Fruit fly (Drosophila melanogaster) whole organism, embryonic: Measurements from ENCODE around the gene CG15570.
A peak's percentile ranks its signal among the peaks of the same experiment; 100 is the strongest.

Source experiments
- Abd-B ChIP-seq: fragments of 200-800 bp; sonication (Bioruptor generic); optimal IDR thresholded peaks from 2 replicates; lab custom pipeline; 2018; ENCODE audit warnings: missing biosample characterization, mild to moderate bottlenecking, missing genetic modification characterization, moderate library complexity
- Aef1 ChIP-seq: fragments of 200-800 bp; sonication (Bioruptor generic); IDR thresholded peaks from 3 replicates; pipeline ENCODE4 v1.3.6; 2022; ENCODE audit warnings: missing biosample characterization, missing genetic modification characterization
- CG10267 ChIP-seq: fragments of 200-800 bp; sonication (Bioruptor generic); optimal IDR thresholded peaks from 2 replicates; lab custom pipeline; 2018; ENCODE audit warnings: missing biosample characterization, mild to moderate bottlenecking, missing genetic modification characterization, moderate library complexity
- CG10462 ChIP-seq: fragments of 200-800 bp; sonication (Bioruptor generic); optimal IDR thresholded peaks from 2 replicates; lab custom pipeline; 2016; ENCODE audit warnings: missing biosample characterization, missing genetic modification characterization
- CG10959 ChIP-seq: fragments of 200-800 bp; sonication (Bioruptor generic); IDR thresholded peaks from 2 replicates; pipeline ENCODE4 v1.3.6; 2022; ENCODE audit warnings: missing biosample characterization, missing genetic modification characterization
- CG10979 ChIP-seq: fragments of 200-800 bp; sonication (Bioruptor generic); optimal IDR thresholded peaks from 2 replicates; lab custom pipeline; 2018; ENCODE audit warnings: missing biosample characterization, mild to moderate bottlenecking, missing genetic modification characterization, moderate library complexity
- CG11398 ChIP-seq: fragments of 200-800 bp; sonication (Bioruptor generic); optimal IDR thresholded peaks from 2 replicates; lab custom pipeline; 2016; ENCODE audit warnings: missing biosample characterization, missing genetic modification characterization
- CG12744 ChIP-seq: fragments of 200-800 bp; sonication (Bioruptor generic); optimal IDR thresholded peaks from 2 replicates; lab custom pipeline; 2016; ENCODE audit warnings: missing biosample characterization, missing genetic modification characterization
- CG13775 ChIP-seq: fragments of 200-800 bp; sonication (Bioruptor generic); optimal IDR thresholded peaks from 3 replicates; lab custom pipeline; 2017; ENCODE audit warnings: missing biosample characterization, mild to moderate bottlenecking, missing genetic modification characterization
- CG14441 ChIP-seq: fragments of 200-800 bp; sonication (Bioruptor generic); IDR thresholded peaks from 2 replicates; pipeline ENCODE4 v1.3.6; 2022; ENCODE audit warnings: missing biosample characterization, missing genetic modification characterization
- CG15696 ChIP-seq: fragments of 200-800 bp; sonication (Bioruptor generic); optimal IDR thresholded peaks from 2 replicates; lab custom pipeline; 2019; ENCODE audit warnings: missing biosample characterization, mild to moderate bottlenecking, missing genetic modification characterization, moderate library complexity
- CG2129 ChIP-seq: fragments of 200-800 bp; sonication (Bioruptor generic); IDR thresholded peaks from 2 replicates; pipeline ENCODE4 v1.3.6; 2022; ENCODE audit warnings: missing biosample characterization, missing genetic modification characterization; ENCODE audit not compliant: partially characterized antibody
- CG2199 ChIP-seq: fragments of 200-800 bp; sonication (Bioruptor generic); IDR thresholded peaks from 3 replicates; pipeline ENCODE4 v1.3.6; 2022; ENCODE audit warnings: missing biosample characterization, missing genetic modification characterization
- CG33213 ChIP-seq: fragments of 200-800 bp; sonication (Bioruptor generic); optimal IDR thresholded peaks from 3 replicates; lab custom pipeline; 2016; ENCODE audit warnings: missing biosample characterization, missing genetic modification characterization
- CG33557 ChIP-seq: fragments of 200-800 bp; sonication (Bioruptor generic); optimal IDR thresholded peaks from 2 replicates; lab custom pipeline; 2019; ENCODE audit warnings: missing biosample characterization, mild to moderate bottlenecking, missing genetic modification characterization, moderate library complexity
- CG34422 ChIP-seq: fragments of 200-800 bp; sonication (Bioruptor generic); IDR thresholded peaks from 3 replicates; pipeline ENCODE4 v1.3.6; 2022; ENCODE audit warnings: missing biosample characterization, missing genetic modification characterization
- CG4617 ChIP-seq: fragments of 200-800 bp; sonication (Bioruptor generic); optimal IDR thresholded peaks from 3 replicates; lab custom pipeline; 2016; ENCODE audit warnings: missing biosample characterization, missing genetic modification characterization, borderline replicate concordance
- CG6689 ChIP-seq: fragments of 200-800 bp; sonication (Bioruptor generic); IDR thresholded peaks from 2 replicates; pipeline ENCODE4 v1.3.6; 2022; ENCODE audit warnings: missing biosample characterization, missing genetic modification characterization
- CG6854 ChIP-seq: fragments of 200-800 bp; sonication (Bioruptor generic); optimal IDR thresholded peaks from 3 replicates; lab custom pipeline; 2017; ENCODE audit warnings: missing biosample characterization, mild to moderate bottlenecking, missing genetic modification characterization
- CG7271 ChIP-seq: fragments of 200-800 bp; sonication (Bioruptor generic); optimal IDR thresholded peaks from 2 replicates; lab custom pipeline; 2018; ENCODE audit warnings: missing biosample characterization, mild to moderate bottlenecking, missing genetic modification characterization, moderate library complexity
- Dp ChIP-seq: fragments of 200-800 bp; sonication (Bioruptor generic); optimal IDR thresholded peaks from 2 replicates; lab custom pipeline; 2018; ENCODE audit warnings: missing biosample characterization, mild to moderate bottlenecking, missing genetic modification characterization, moderate library complexity
- Gsc ChIP-seq: fragments of 200-800 bp; sonication (Bioruptor generic); IDR thresholded peaks from 2 replicates; pipeline ENCODE4 v1.3.6; 2022; ENCODE audit warnings: missing biosample characterization, missing genetic modification characterization
- Jarid2 ChIP-seq: fragments of 200-800 bp; sonication (Bioruptor generic); optimal IDR thresholded peaks from 3 replicates; lab custom pipeline; 2017; ENCODE audit warnings: mild to moderate bottlenecking, missing biosample characterization, missing genetic modification reagents, missing genetic modification characterization
- Lim3 ChIP-seq: fragments of 200-800 bp; sonication (Bioruptor generic); IDR thresholded peaks from 2 replicates; pipeline ENCODE4 v1.3.6; 2022; ENCODE audit warnings: missing biosample characterization, missing genetic modification characterization
- Max ChIP-seq: fragments of 200-800 bp; sonication (Bioruptor generic); optimal IDR thresholded peaks from 2 replicates; lab custom pipeline; 2016; ENCODE audit warnings: missing biosample characterization, mild to moderate bottlenecking, missing genetic modification characterization
- Mrtf ChIP-seq: fragments of 200-800 bp; sonication (Bioruptor generic); IDR thresholded peaks from 3 replicates; pipeline ENCODE4 v1.3.6; 2022; ENCODE audit warnings: missing biosample characterization, missing genetic modification characterization
- NC2β ChIP-seq: fragments of 200-800 bp; sonication (Bioruptor generic); optimal IDR thresholded peaks from 2 replicates; lab custom pipeline; 2016; ENCODE audit warnings: missing biosample characterization, missing genetic modification characterization
- Nf-YA ChIP-seq: fragments of 200-800 bp; sonication (Bioruptor generic); IDR thresholded peaks from 2 replicates; pipeline ENCODE4 v1.3.6; 2022; ENCODE audit warnings: missing biosample characterization, missing genetic modification characterization
- Optix ChIP-seq: fragments of 200-800 bp; sonication (Bioruptor generic); IDR thresholded peaks from 3 replicates; pipeline ENCODE4 v1.3.6; 2022; ENCODE audit warnings: missing biosample characterization, missing genetic modification characterization
- Sox102F ChIP-seq: fragments of 200-800 bp; sonication (Bioruptor generic); optimal IDR thresholded peaks from 2 replicates; lab custom pipeline; 2018; ENCODE audit warnings: missing biosample characterization, mild to moderate bottlenecking, missing genetic modification characterization, moderate library complexity
- ac ChIP-seq: fragments of 200-800 bp; sonication (Bioruptor generic); optimal IDR thresholded peaks from 3 replicates; lab custom pipeline; 2017; ENCODE audit warnings: missing biosample characterization, mild to moderate bottlenecking, missing genetic modification characterization
- ato ChIP-seq: fragments of 200-800 bp; sonication (Bioruptor generic); IDR thresholded peaks from 2 replicates; pipeline ENCODE4 v1.3.6; 2022; ENCODE audit warnings: missing biosample characterization, missing genetic modification characterization; ENCODE audit not compliant: partially characterized antibody
- caup ChIP-seq: fragments of 200-800 bp; sonication (Bioruptor generic); optimal IDR thresholded peaks from 3 replicates; lab custom pipeline; 2017; ENCODE audit warnings: missing biosample characterization, mild to moderate bottlenecking, missing genetic modification characterization, moderate library complexity; ENCODE audit not compliant: severe bottlenecking
- croc ChIP-seq: fragments of 200-800 bp; sonication (Bioruptor generic); conservative IDR thresholded peaks from 3 replicates; pipeline ENCODE4 v1.3.6; 2022; ENCODE audit warnings: missing biosample characterization, missing genetic modification characterization
- danr ChIP-seq: fragments of 200-800 bp; sonication (Bioruptor generic); IDR thresholded peaks from 2 replicates; pipeline ENCODE4 v1.3.6; 2022; ENCODE audit warnings: missing biosample characterization, missing genetic modification characterization
- dati ChIP-seq: fragments of 200-800 bp; sonication (Bioruptor generic); IDR thresholded peaks from 2 replicates; pipeline ENCODE4 v1.3.6; 2022; ENCODE audit warnings: missing biosample characterization, missing genetic modification characterization
- eyg ChIP-seq: fragments of 200-800 bp; sonication (Bioruptor generic); optimal IDR thresholded peaks from 3 replicates; lab custom pipeline; 2016; ENCODE audit warnings: missing biosample characterization, missing genetic modification characterization
- gt ChIP-seq: fragments of 200-800 bp; sonication (Bioruptor generic); IDR thresholded peaks from 2 replicates; pipeline ENCODE4 v1.3.6; 2022; ENCODE audit warnings: missing biosample characterization, missing genetic modification characterization
- hth ChIP-seq: fragments of >200 bp; optimal IDR thresholded peaks from 2 replicates; lab custom pipeline; 2017; ENCODE audit warnings: inconsistent platforms
- lola ChIP-seq, 3 experiments: fragments of >200 bp in 2 of 3; fragments of 200-800 bp in 1 of 3; sonication (Bioruptor generic) in 1 of 3; optimal IDR thresholded peaks; 2 replicates each; lab custom pipeline; 2017 to 2019; ENCODE audit warnings: missing biosample characterization in 3 of 3, missing genetic modification characterization in 3 of 3, mild to moderate bottlenecking in 1 of 3, moderate library complexity in 1 of 3
- maf-S ChIP-seq: fragments of 200-800 bp; sonication (Bioruptor generic); optimal IDR thresholded peaks from 2 replicates; lab custom pipeline; 2016; ENCODE audit warnings: missing biosample characterization, missing genetic modification characterization
- nerfin-2 ChIP-seq: fragments of 200-800 bp; sonication (Bioruptor generic); IDR thresholded peaks from 2 replicates; pipeline ENCODE4 v1.3.6; 2022; ENCODE audit warnings: missing biosample characterization, missing genetic modification characterization; ENCODE audit not compliant: partially characterized antibody
- nmo ChIP-seq: fragments of 200-800 bp; sonication (Bioruptor generic); optimal IDR thresholded peaks from 2 replicates; lab custom pipeline; 2018; ENCODE audit warnings: missing biosample characterization, mild to moderate bottlenecking, missing genetic modification characterization, moderate library complexity
- odd ChIP-seq: fragments of 200-800 bp; sonication (Bioruptor generic); optimal IDR thresholded peaks from 2 replicates; lab custom pipeline; 2017; ENCODE audit warnings: missing biosample characterization, mild to moderate bottlenecking, missing genetic modification characterization
- pros ChIP-seq: fragments of 200-800 bp; sonication (Bioruptor generic); optimal IDR thresholded peaks from 3 replicates; lab custom pipeline; 2019; ENCODE audit warnings: missing biosample characterization, mild to moderate bottlenecking, missing genetic modification characterization, moderate library complexity
- slou ChIP-seq: fragments of 200-800 bp; sonication (Bioruptor generic); optimal IDR thresholded peaks from 3 replicates; lab custom pipeline; 2016; ENCODE audit warnings: missing biosample characterization, missing genetic modification characterization
- sug ChIP-seq: fragments of 200-800 bp; optimal IDR thresholded peaks from 2 replicates; lab custom pipeline; 2019; ENCODE audit warnings: missing biosample characterization, mild to moderate bottlenecking, missing genetic modification characterization, moderate library complexity
- trem ChIP-seq: fragments of 200-800 bp; optimal IDR thresholded peaks from 3 replicates; lab custom pipeline; 2019; ENCODE audit warnings: missing biosample characterization, mild to moderate bottlenecking, missing genetic modification characterization, moderate library complexity
- zen ChIP-seq: fragments of 200-800 bp; sonication (Bioruptor generic); optimal IDR thresholded peaks from 3 replicates; lab custom pipeline; 2018; ENCODE audit warnings: missing biosample characterization, mild to moderate bottlenecking, missing genetic modification characterization, moderate library complexity
- zf30C ChIP-seq: fragments of 200-800 bp; sonication (Bioruptor generic); optimal IDR thresholded peaks from 3 replicates; lab custom pipeline; 2018; ENCODE audit warnings: missing biosample characterization, mild to moderate bottlenecking, missing genetic modification characterization

Gene CG15570

dm6 chrX:4172143-4172771, 45.7 kb upstream of the CG15570 start (continued):
- TF ChIP-seq CG6689 (GFP tag; lab: Robert Waterston, UW), result peak; percentile 44; the same call in 1 of the 2 replicates
- peak; percentile 10 for TF ChIP-seq sug (tag; lab: Kevin White, UChicago)
- TF ChIP-seq maf-S (GFP tag; lab: Kevin White, UChicago), result no peak
- no peak for TF ChIP-seq CG2199 (GFP tag; lab: Robert Waterston, UW)
- no peak for TF ChIP-seq pros
- peak; percentile 47 for TF ChIP-seq CG14441
- TF ChIP-seq Mrtf (GFP tag; lab: Robert Waterston, UW), result no peak; the same call in 2 of the 3 replicates
- no peak for TF ChIP-seq CG6854
- TF ChIP-seq nerfin-2 (GFP tag; lab: Robert Waterston, UW), result no peak
- TF ChIP-seq CG33213 (GFP tag; lab: Kevin White, UChicago), result no peak
- TF ChIP-seq CG13775 (GFP tag; lab: Kevin White, UChicago), result no peak
- TF ChIP-seq caup (GFP tag; lab: Kevin White, UChicago), result no peak
- no peak for TF ChIP-seq CG15696
- no peak for TF ChIP-seq zen (tag; lab: Kevin White, UChicago)
- TF ChIP-seq lola (GFP tag; optimal IDR thresholded peaks at IDR 0.05; lab: Kevin White, UChicago), result no peak
- TF ChIP-seq Jarid2, result no peak
- peak; percentile 49 for TF ChIP-seq Sox102F (GFP tag; lab: Kevin White, UChicago)
- TF ChIP-seq hth (lab: Kevin White, UChicago), result no peak
- no peak for TF ChIP-seq CG2129
- no peak for TF ChIP-seq CG34422 (GFP tag; lab: Robert Waterston, UW)
- TF ChIP-seq Dp (GFP tag; lab: Kevin White, UChicago), result no peak
- no peak for TF ChIP-seq gt (GFP tag; lab: Robert Waterston, UW)
- no peak; the same call in 2 of the 3 replicates for TF ChIP-seq croc (GFP tag; lab: Robert Waterston, UW)
- no peak for TF ChIP-seq trem (tag; lab: Kevin White, UChicago)
- TF ChIP-seq CG4617, result no peak
- no peak for TF ChIP-seq Aef1 (GFP tag; lab: Robert Waterston, UW)
- no peak for TF ChIP-seq CG11398 (GFP tag; lab: Kevin White, UChicago)
- no peak for TF ChIP-seq CG12744 (GFP tag; lab: Kevin White, UChicago)
- TF ChIP-seq dati (GFP tag; lab: Robert Waterston, UW), result no peak
- TF ChIP-seq nmo (GFP tag; lab: Kevin White, UChicago), result peak; percentile 29
- no peak for TF ChIP-seq zf30C (GFP tag; lab: Kevin White, UChicago)
- TF ChIP-seq odd (GFP tag; lab: Kevin White, UChicago), result no peak
- no peak for TF ChIP-seq CG10462 (GFP tag; lab: Kevin White, UChicago)
- no peak for TF ChIP-seq Max (GFP tag; lab: Kevin White, UChicago)
- no peak for TF ChIP-seq Lim3
- TF ChIP-seq slou (GFP tag; lab: Kevin White, UChicago), result no peak
- no peak for TF ChIP-seq CG10267 (tag; lab: Kevin White, UChicago)
- TF ChIP-seq CG7271 (tag; lab: Kevin White, UChicago), result no peak
- no peak for TF ChIP-seq eyg
- TF ChIP-seq danr (GFP tag; lab: Robert Waterston, UW), result no peak
- TF ChIP-seq ato, result no peak
- TF ChIP-seq CG10979 (tag; lab: Kevin White, UChicago), result peak; percentile 20
- no peak for TF ChIP-seq Nf-YA (GFP tag; lab: Robert Waterston, UW)
- no peak for TF ChIP-seq CG33557 (GFP tag; lab: Kevin White, UChicago)
- TF ChIP-seq NC2β (GFP tag; lab: Kevin White, UChicago), result no peak
- TF ChIP-seq Optix (GFP tag; lab: Robert Waterston, UW), result no peak; the same call in 2 of the 3 replicates
- no peak for TF ChIP-seq Gsc (GFP tag; lab: Robert Waterston, UW)
- no peak for TF ChIP-seq ac
- TF ChIP-seq CG10959 (GFP tag; lab: Robert Waterston, UW), result no peak
- TF ChIP-seq Abd-B (GFP tag; lab: Kevin White, UChicago), result no peak
